Fruit fly (Drosophila melanogaster) S2 (cell line): Measurements from ENCODE around the gene M1BP.
A peak's percentile ranks its signal among the peaks of the same experiment; 100 is the strongest.

ENCODE experiments used
- CG8478 ChIP-seq: fragments of >200 bp; optimal IDR thresholded peaks from 2 replicates; lab custom pipeline; 2018
- CTCF ChIP-seq, 2 experiments: fragments of >200 bp; optimal IDR thresholded peaks; 2 replicates each; lab custom pipeline; 2018

The M1BP gene

DNA sequence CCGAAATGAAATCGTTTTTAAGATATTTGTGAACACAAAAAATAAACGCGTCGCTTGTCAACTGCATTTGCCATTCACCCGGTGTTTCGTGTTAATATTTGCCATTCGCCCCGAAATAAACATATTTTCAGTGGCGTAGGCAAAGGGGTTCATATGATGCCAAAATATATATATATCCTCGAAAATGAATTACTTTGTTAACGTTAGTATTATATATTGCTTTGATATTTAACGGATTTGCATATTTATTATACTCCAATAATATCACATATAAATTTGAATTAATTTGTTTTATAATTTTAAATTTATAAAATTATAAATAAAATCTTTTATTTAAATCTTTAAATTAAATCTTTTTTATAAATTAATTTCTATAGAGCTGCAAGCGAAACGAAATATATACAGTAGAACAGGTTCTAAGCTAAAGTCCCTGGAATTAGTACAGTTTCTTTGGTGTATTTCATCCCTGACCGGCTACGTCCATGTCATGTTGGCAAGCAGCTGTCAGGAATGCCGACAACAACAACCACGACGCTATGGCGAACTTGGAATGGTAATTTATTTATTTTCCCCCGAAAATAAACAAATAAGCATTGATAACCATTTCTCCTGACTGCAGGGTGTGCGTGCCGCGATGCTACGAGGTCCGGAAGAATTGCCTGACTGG, at the start of gene M1BP, which contains the start of gene CG8202:
Gene M1BP, minus strand, starts transcription at position 102 of the 667 bp plus-strand sequence.
Gene CG8202, plus strand, starts transcription at position 495 of the 667 bp plus-strand sequence.
- TF ChIP-seq CG8478 (lab: Kevin White, UChicago) (no peak), CTCF (optimal IDR thresholded peaks at IDR 0.05; lab: Kevin White, UChicago) (no peak)

dm6 chr3R:8780689-8781088, 49.2 kb upstream of the M1BP start, which contains the start of gene CG33189:
Gene CG33189, minus strand, starts transcription at chr3R:8780789.
- no peak for TF ChIP-seq CG8478 (lab: Kevin White, UChicago)
- TF ChIP-seq CTCF (optimal IDR thresholded peaks at IDR 0.05; lab: Kevin White, UChicago) = no peak

dm6 chr3R:8779823-8780222, 48.3 kb upstream of the M1BP start, which contains the start of gene CG33191:
Gene CG33191, minus strand, starts transcription at chr3R:8779923.
- TF ChIP-seq CG8478 (lab: Kevin White, UChicago) = no peak
- TF ChIP-seq CTCF (optimal IDR thresholded peaks at IDR 0.05; lab: Kevin White, UChicago) = no peak

DNA sequence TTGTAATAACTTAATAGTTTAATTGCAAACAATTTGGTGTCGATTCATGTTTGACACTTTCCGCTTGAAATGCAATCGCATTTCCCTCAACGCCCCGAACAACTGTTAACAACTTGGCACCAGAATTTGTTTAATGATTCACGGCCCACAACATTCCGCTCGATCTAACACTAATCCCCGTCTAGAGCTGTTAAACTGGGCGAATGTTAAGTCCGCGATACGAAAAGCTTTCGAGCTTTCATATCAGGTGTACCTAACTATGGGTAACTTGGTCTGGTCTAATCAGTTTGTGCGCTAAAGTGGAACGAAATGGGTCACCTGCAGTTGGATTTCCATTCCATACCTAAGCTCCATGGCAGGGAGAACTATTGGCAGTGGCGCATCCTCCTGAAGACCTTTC, 41.6 kb upstream of the M1BP start, which contains the start of gene CG34301:
Gene CG34301, plus strand, starts transcription at position 301 of the 400 bp plus-strand sequence.
- TF ChIP-seq CG8478 (lab: Kevin White, UChicago) (no peak), CTCF (optimal IDR thresholded peaks at IDR 0.05; lab: Kevin White, UChicago) (no peak)

- TF ChIP-seq CTCF (optimal IDR thresholded peaks at IDR 0.05; lab: Kevin White, UChicago) = no peak
- TF ChIP-seq CG8478 (lab: Kevin White, UChicago) = no peak
These were observed 41.1 kb upstream of the M1BP start, which contains the start of gene CG13318 for dm6 chr3R:8772591-8772990. Gene CG13318, minus strand, starts transcription at chr3R:8772691.

- TF ChIP-seq CG8478 (lab: Kevin White, UChicago) (no peak), CTCF (optimal IDR thresholded peaks at IDR 0.05; lab: Kevin White, UChicago) (no peak)
These were observed 37.6 kb upstream of the M1BP start, which contains the start of gene CG8236 for dm6 chr3R:8769094-8769493. Gene CG8236, plus strand, starts transcription at chr3R:8769394.

DNA sequence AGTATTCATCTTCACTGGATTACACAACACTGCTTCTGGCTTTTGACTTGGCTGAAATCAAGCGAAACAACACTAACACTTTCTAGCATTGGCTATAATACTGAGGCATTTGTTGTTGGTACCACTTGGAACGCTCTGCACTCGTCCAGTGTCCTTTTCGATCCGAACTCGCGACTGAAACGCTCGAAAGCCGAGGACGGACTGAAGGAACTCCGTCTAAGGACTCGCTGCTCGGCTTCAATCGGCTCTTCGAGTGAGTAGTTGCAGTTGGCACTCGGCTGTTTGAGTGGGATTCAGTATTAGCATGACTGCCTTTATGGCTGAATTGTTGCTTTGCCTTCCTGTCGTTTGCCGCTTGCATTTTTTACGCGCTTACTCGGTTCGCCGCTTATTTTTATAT, 36.5 kb upstream of the M1BP start, which contains the start of the genes CG34135 and CG11768:
Gene CG34135, minus strand, starts transcription at position 194 of the 400 bp plus-strand sequence.
Gene CG11768, minus strand, starts transcription at position 203 of the 400 bp plus-strand sequence.
- no peak for TF ChIP-seq CTCF (optimal IDR thresholded peaks at IDR 0.05; lab: Kevin White, UChicago)
- no peak for TF ChIP-seq CG8478 (lab: Kevin White, UChicago)

- TF ChIP-seq CG8478 (lab: Kevin White, UChicago) = no peak
- no peak for TF ChIP-seq CTCF (optimal IDR thresholded peaks at IDR 0.05; lab: Kevin White, UChicago)
These were observed 17.3 kb upstream of the M1BP start for dm6 chr3R:8748776-8749126.

DNA sequence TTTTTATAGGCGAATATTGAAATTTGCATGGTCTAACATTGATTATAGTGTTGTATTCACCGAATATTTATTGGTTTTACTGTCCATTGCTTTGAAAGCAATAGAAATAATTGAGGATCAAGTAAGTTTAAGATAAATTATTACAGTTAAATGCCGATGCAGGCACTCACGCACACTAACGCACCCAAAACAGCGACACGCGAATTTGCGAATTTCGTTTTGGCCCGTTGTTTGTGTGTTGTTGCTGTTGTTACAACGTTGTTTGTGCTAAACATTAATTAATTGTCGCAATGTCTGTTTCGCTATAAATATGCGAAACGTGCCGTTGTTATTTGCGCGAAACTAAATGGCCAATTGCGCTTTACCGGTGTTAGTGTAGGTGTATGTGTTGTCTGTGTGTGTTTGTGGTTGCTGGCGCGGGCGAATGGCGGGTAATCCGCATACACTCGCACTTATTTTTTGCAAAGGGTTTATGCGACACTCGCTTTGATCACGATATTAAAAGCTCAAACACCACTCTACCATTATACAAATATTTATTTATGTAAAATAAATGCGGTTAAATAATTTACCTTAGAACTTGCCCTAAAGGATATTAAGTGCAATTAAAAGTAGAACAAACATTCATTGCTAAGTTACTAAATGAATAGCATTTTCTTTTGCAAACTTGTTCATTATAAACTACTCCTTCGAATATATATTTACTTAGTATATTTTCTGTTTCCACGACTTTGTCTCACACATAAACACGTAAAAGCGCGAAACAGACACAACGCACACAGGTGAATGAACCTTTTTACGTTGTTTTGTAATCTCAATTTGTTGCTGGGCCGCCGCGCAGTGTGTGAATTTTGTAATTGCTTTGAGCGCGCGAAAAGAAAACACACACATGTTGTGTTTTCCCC, 16.6 kb upstream of the M1BP start:
- TF ChIP-seq CTCF (optimal IDR thresholded peaks at IDR 0.05; lab: Kevin White, UChicago) (no peak), CG8478 (lab: Kevin White, UChicago) (no peak)

DNA sequence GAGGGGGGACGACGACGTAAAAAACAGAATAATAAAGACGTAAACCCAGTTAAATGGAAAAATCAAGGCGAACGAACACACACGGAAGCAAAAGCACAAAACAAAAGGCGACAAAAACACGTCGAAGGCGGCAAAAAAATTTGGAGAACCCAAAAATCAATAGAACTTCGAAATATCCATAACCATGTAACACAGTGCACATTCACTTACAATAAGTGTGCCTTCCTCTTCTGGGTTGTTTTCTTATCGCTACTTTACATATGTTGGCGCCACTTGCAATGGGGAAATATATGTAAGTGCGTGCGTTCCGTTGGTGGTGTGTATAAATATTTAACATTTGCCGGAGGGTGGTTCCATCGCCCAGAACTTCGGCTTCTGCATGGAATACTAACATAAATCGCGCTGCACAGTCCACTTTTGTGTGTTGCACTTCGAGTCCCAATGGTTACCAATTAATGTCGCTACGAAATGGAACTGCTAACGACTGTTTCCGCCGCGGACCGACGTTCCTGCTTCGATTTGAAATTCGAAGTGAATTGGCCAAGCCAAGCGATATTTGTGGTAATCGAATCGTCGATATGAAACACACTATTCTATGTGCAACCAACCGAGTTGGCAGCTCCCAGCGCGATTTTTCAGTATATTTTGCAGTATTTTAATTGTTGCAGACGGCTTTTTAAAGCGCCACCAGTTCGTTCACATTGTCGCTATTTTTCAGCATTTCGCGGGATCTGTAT, 15.8 kb upstream of the M1BP start, which contains the start of the genes CG9801 and Nasp:
Gene CG9801, minus strand, starts transcription at position 542 of the 737 bp plus-strand sequence.
Gene Nasp, plus strand, starts transcription at position 665 of the 737 bp plus-strand sequence.
- no peak for TF ChIP-seq CG8478 (lab: Kevin White, UChicago)
- peak; percentile 45 to 51 for TF ChIP-seq CTCF (optimal IDR thresholded peaks at IDR 0.05; lab: Kevin White, UChicago)

- TF ChIP-seq CG8478 (lab: Kevin White, UChicago) (no peak), CTCF (optimal IDR thresholded peaks at IDR 0.05; lab: Kevin White, UChicago) (no peak)
These were observed 14.9 kb upstream of the M1BP start for dm6 chr3R:8746354-8746753.

DNA sequence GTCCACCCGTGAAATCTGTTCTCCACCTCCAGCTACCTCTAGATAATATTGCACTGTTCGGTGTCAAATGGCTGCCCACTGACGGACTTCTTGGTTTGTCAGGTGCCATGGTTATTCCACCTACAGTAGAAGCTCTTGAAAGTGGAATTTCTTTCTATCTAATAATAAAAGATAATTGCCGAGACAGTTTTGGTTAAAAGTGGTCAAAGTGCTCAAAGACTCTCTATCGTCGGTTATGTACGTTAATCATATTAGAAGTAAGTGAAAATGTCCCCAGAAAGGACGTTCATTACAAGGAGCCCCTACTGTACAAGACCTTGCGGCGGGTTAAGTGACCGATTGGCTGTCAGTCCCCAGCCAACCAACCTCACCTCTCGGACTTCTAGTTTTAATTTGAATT, 12.7 kb upstream of the M1BP start:
- no peak for TF ChIP-seq CG8478 (lab: Kevin White, UChicago)
- TF ChIP-seq CTCF (optimal IDR thresholded peaks at IDR 0.05; lab: Kevin White, UChicago) = no peak

- no peak for TF ChIP-seq CG8478 (lab: Kevin White, UChicago)
- TF ChIP-seq CTCF (optimal IDR thresholded peaks at IDR 0.05; lab: Kevin White, UChicago) = no peak
These were observed 11.2 kb upstream of the M1BP start for dm6 chr3R:8742661-8743060.

dm6 chr3R:8741941-8742340, 10.4 kb upstream of the M1BP start:
- TF ChIP-seq CG8478 (lab: Kevin White, UChicago) (no peak), CTCF (optimal IDR thresholded peaks at IDR 0.05; lab: Kevin White, UChicago) (no peak)
